Fruit fly (Drosophila melanogaster) whole organism, embryonic: Measurements from ENCODE around the gene Pisd.
A peak's percentile ranks its signal among the peaks of the same experiment; 100 is the strongest.

ENCODE experiments used
- Aef1 ChIP-seq: fragments of 200-800 bp; sonication (Bioruptor generic); IDR thresholded peaks from 3 replicates; pipeline ENCODE4 v1.3.6; 2022; ENCODE audit warnings: missing biosample characterization, missing genetic modification characterization
- Awh ChIP-seq: fragments of 200-800 bp; sonication (Bioruptor generic); IDR thresholded peaks from 2 replicates; pipeline ENCODE4, ENCODE4 v1.3.6; 2022; ENCODE audit warnings: missing biosample characterization, missing genetic modification characterization
- Bteb2 ChIP-seq: fragments of 200-800 bp; sonication (Bioruptor generic); optimal IDR thresholded peaks from 2 replicates; lab custom pipeline; 2016; ENCODE audit warnings: missing biosample characterization, missing genetic modification characterization
- CG12155 ChIP-seq: fragments of 200-800 bp; sonication (Bioruptor generic); optimal IDR thresholded peaks from 3 replicates; lab custom pipeline; 2016; ENCODE audit warnings: missing biosample characterization, missing genetic modification characterization
- CG12769 ChIP-seq: fragments of 200-800 bp; sonication (Bioruptor generic); optimal IDR thresholded peaks from 2 replicates; lab custom pipeline; 2019; ENCODE audit warnings: missing biosample characterization, mild to moderate bottlenecking, missing genetic modification characterization, moderate library complexity
- CG13287 ChIP-seq: fragments of 200-800 bp; sonication (Bioruptor generic); IDR thresholded peaks from 2 replicates; pipeline ENCODE4 v1.3.6; 2022; ENCODE audit warnings: missing biosample characterization, missing genetic modification characterization; ENCODE audit not compliant: partially characterized antibody
- CG17359 ChIP-seq: fragments of 200-800 bp; sonication (Bioruptor generic); optimal IDR thresholded peaks from 3 replicates; lab custom pipeline; 2018; ENCODE audit warnings: missing biosample characterization, mild to moderate bottlenecking, missing genetic modification characterization, moderate library complexity
- CG18262 ChIP-seq: fragments of 200-800 bp; optimal IDR thresholded peaks from 3 replicates; lab custom pipeline; 2019; ENCODE audit warnings: missing biosample characterization, mild to moderate bottlenecking, missing genetic modification characterization, moderate library complexity
- CG18599 ChIP-seq: fragments of 200-800 bp; sonication (Bioruptor generic); optimal IDR thresholded peaks from 3 replicates; lab custom pipeline; 2017; ENCODE audit warnings: missing biosample characterization, missing genetic modification characterization, mild to moderate bottlenecking, moderate library complexity, missing genetic modification reagents
- CG4424 ChIP-seq: fragments of 200-800 bp; sonication (Bioruptor generic); optimal IDR thresholded peaks from 3 replicates; lab custom pipeline; 2016; ENCODE audit warnings: missing biosample characterization, missing genetic modification characterization
- CG5180 ChIP-seq: fragments of 200-800 bp; sonication (Bioruptor generic); optimal IDR thresholded peaks from 3 replicates; lab custom pipeline; 2017; ENCODE audit warnings: missing biosample characterization, missing genetic modification characterization, mild to moderate bottlenecking, moderate library complexity, missing genetic modification reagents
- CG5245 ChIP-seq: fragments of 200-800 bp; sonication (Bioruptor generic); optimal IDR thresholded peaks from 3 replicates; lab custom pipeline; 2016; ENCODE audit warnings: missing biosample characterization, missing genetic modification characterization
- CG7963 ChIP-seq: fragments of 200-800 bp; sonication (Bioruptor generic); IDR thresholded peaks from 3 replicates; pipeline ENCODE4 v1.3.6; 2022; ENCODE audit warnings: missing biosample characterization, missing genetic modification characterization; ENCODE audit not compliant: partially characterized antibody
- CG9437 ChIP-seq: fragments of 200-800 bp; sonication (Bioruptor generic); optimal IDR thresholded peaks from 2 replicates; lab custom pipeline; 2018; ENCODE audit warnings: missing biosample characterization, mild to moderate bottlenecking, missing genetic modification characterization
- CG9817 ChIP-seq: fragments of 200-800 bp; sonication (Bioruptor generic); optimal IDR thresholded peaks from 2 replicates; lab custom pipeline; 2018; ENCODE audit warnings: missing biosample characterization, mild to moderate bottlenecking, missing genetic modification characterization, moderate library complexity
- Dref ChIP-seq: fragments of 200-800 bp; sonication (Bioruptor generic); IDR thresholded peaks from 2 replicates; pipeline ENCODE4 v1.3.6; 2022; ENCODE audit warnings: missing biosample characterization, missing genetic modification characterization
- Eip74EF ChIP-seq, 2 experiments: fragments of 200-800 bp in 1 of 2; fragments of >200 bp in 1 of 2; sonication (Bioruptor generic) in 1 of 2; optimal IDR thresholded peaks; 2 replicates each; lab custom pipeline; 2017 to 2019; ENCODE audit warnings: missing biosample characterization in 2 of 2, missing genetic modification characterization in 2 of 2, mild to moderate bottlenecking in 1 of 2, moderate library complexity in 1 of 2
- Elba2 ChIP-seq: fragments of 200-800 bp; sonication (Bioruptor generic); optimal IDR thresholded peaks from 3 replicates; lab custom pipeline; 2016; ENCODE audit warnings: missing biosample characterization, missing genetic modification characterization
- Myb ChIP-seq: fragments of 200-800 bp; sonication (Bioruptor generic); optimal IDR thresholded peaks from 2 replicates; lab custom pipeline; 2016; ENCODE audit warnings: missing biosample characterization, missing genetic modification characterization
- Neu2 ChIP-seq: fragments of 200-800 bp; sonication (Bioruptor generic); optimal IDR thresholded peaks from 3 replicates; lab custom pipeline; 2016; ENCODE audit warnings: missing biosample characterization, missing genetic modification characterization, borderline replicate concordance
- Nf-YC ChIP-seq: fragments of 200-800 bp; optimal IDR thresholded peaks from 3 replicates; lab custom pipeline; 2019; ENCODE audit warnings: missing biosample characterization, mild to moderate bottlenecking, missing genetic modification characterization, moderate library complexity
- Pdp1 ChIP-seq, 2 experiments: fragments of 200-800 bp; sonication (Bioruptor generic); optimal IDR thresholded peaks; 3 replicates each; lab custom pipeline; 2016; ENCODE audit warnings: missing biosample characterization in 2 of 2, missing genetic modification characterization in 2 of 2, mild to moderate bottlenecking in 1 of 2, moderate library complexity in 1 of 2
- Ravus ChIP-seq: fragments of 200-800 bp; sonication (Bioruptor generic); IDR thresholded peaks from 2 replicates; pipeline ENCODE4 v1.3.6; 2022; ENCODE audit warnings: missing biosample characterization, missing genetic modification characterization
- Spps ChIP-seq: fragments of 200-800 bp; sonication (Bioruptor generic); optimal IDR thresholded peaks from 2 replicates; lab custom pipeline; 2018; ENCODE audit warnings: missing biosample characterization, mild to moderate bottlenecking, missing genetic modification characterization
- Vsx1 ChIP-seq: fragments of 200-800 bp; sonication (Bioruptor generic); optimal IDR thresholded peaks from 2 replicates; lab custom pipeline; 2017; ENCODE audit warnings: missing biosample characterization, mild to moderate bottlenecking, missing genetic modification characterization, missing genetic modification reagents
- Xbp1 ChIP-seq: fragments of 200-800 bp; sonication (Bioruptor generic); optimal IDR thresholded peaks from 3 replicates; lab custom pipeline; 2016; ENCODE audit warnings: missing biosample characterization, mild to moderate bottlenecking, missing genetic modification characterization
- ase ChIP-seq: fragments of 200-800 bp; sonication (Bioruptor generic); IDR thresholded peaks from 3 replicates; pipeline ENCODE4 v1.3.6; 2022; ENCODE audit warnings: missing biosample characterization, missing genetic modification characterization
- ato ChIP-seq: fragments of 200-800 bp; sonication (Bioruptor generic); IDR thresholded peaks from 2 replicates; pipeline ENCODE4 v1.3.6; 2022; ENCODE audit warnings: missing biosample characterization, missing genetic modification characterization; ENCODE audit not compliant: partially characterized antibody
- bowl ChIP-seq: fragments of 200-800 bp; sonication (Bioruptor generic); IDR thresholded peaks from 2 replicates; pipeline ENCODE4 v1.3.6; 2022; ENCODE audit warnings: missing biosample characterization, missing genetic modification characterization
- dan ChIP-seq: fragments of 200-800 bp; sonication (Bioruptor generic); IDR thresholded peaks from 2 replicates; pipeline ENCODE4 v1.3.6; 2022; ENCODE audit warnings: missing biosample characterization, missing genetic modification characterization
- disco-r ChIP-seq: fragments of 200-800 bp; sonication (Bioruptor generic); optimal IDR thresholded peaks from 2 replicates; lab custom pipeline; 2016; ENCODE audit warnings: missing biosample characterization, missing genetic modification characterization
- dmrt99B ChIP-seq: fragments of 200-800 bp; sonication (Bioruptor generic); optimal IDR thresholded peaks from 2 replicates; lab custom pipeline; 2018; ENCODE audit warnings: missing biosample characterization, mild to moderate bottlenecking, missing genetic modification characterization, moderate library complexity
- fu2 ChIP-seq: fragments of 200-800 bp; sonication (Bioruptor generic); optimal IDR thresholded peaks from 2 replicates; lab custom pipeline; 2016; ENCODE audit warnings: missing biosample characterization, missing genetic modification characterization
- grn ChIP-seq: fragments of 200-800 bp; sonication (Bioruptor generic); optimal IDR thresholded peaks from 3 replicates; lab custom pipeline; 2017; ENCODE audit warnings: missing biosample characterization, missing genetic modification characterization
- gsb-n ChIP-seq: fragments of 200-800 bp; sonication (Bioruptor generic); optimal IDR thresholded peaks from 3 replicates; lab custom pipeline; 2018; ENCODE audit warnings: missing biosample characterization, mild to moderate bottlenecking, missing genetic modification characterization
- inv ChIP-seq: fragments of 200-800 bp; sonication (Bioruptor generic); IDR thresholded peaks from 2 replicates; pipeline ENCODE4 v1.3.6; 2022; ENCODE audit warnings: missing biosample characterization, missing genetic modification characterization; ENCODE audit not compliant: partially characterized antibody
- klu ChIP-seq: fragments of 200-800 bp; sonication (Bioruptor generic); IDR thresholded peaks from 2 replicates; pipeline ENCODE4 v1.3.6; 2022; ENCODE audit warnings: missing biosample characterization, missing genetic modification characterization
- kni ChIP-seq: fragments of 200-800 bp; sonication (Bioruptor generic); optimal IDR thresholded peaks from 3 replicates; lab custom pipeline; 2017; ENCODE audit warnings: mild to moderate bottlenecking, missing biosample characterization, missing genetic modification reagents, missing genetic modification characterization
- lola ChIP-seq, 3 experiments: fragments of >200 bp in 2 of 3; fragments of 200-800 bp in 1 of 3; sonication (Bioruptor generic) in 1 of 3; optimal IDR thresholded peaks; 2 replicates each; lab custom pipeline; 2017 to 2019; ENCODE audit warnings: missing biosample characterization in 3 of 3, missing genetic modification characterization in 3 of 3, mild to moderate bottlenecking in 1 of 3, moderate library complexity in 1 of 3
- mirr ChIP-seq: fragments of 200-800 bp; sonication (Bioruptor generic); optimal IDR thresholded peaks from 3 replicates; lab custom pipeline; 2018; ENCODE audit warnings: missing biosample characterization, mild to moderate bottlenecking, missing genetic modification characterization
- nau ChIP-seq: fragments of 200-800 bp; sonication (Bioruptor generic); optimal IDR thresholded peaks from 3 replicates; lab custom pipeline; 2017; ENCODE audit warnings: missing biosample characterization, mild to moderate bottlenecking, missing genetic modification characterization, missing genetic modification reagents
- nerfin-2 ChIP-seq: fragments of 200-800 bp; sonication (Bioruptor generic); IDR thresholded peaks from 2 replicates; pipeline ENCODE4 v1.3.6; 2022; ENCODE audit warnings: missing biosample characterization, missing genetic modification characterization; ENCODE audit not compliant: partially characterized antibody
- sc ChIP-seq, 3 experiments: fragments of >200 bp in 2 of 3; fragments of 200-800 bp in 1 of 3; sonication (Bioruptor generic) in 1 of 3; optimal IDR thresholded peaks; 2 replicates in 2 of 3; 3 replicates in 1 of 3; lab custom pipeline; 2017; ENCODE audit warnings: mild to moderate bottlenecking in 1 of 3, missing biosample characterization in 1 of 3, missing genetic modification characterization in 1 of 3, missing genetic modification reagents in 1 of 3
- sens-2 ChIP-seq: fragments of 200-800 bp; sonication (Bioruptor generic); IDR thresholded peaks from 2 replicates; pipeline ENCODE4 v1.3.6; 2022; ENCODE audit warnings: missing biosample characterization, missing genetic modification characterization
- stwl ChIP-seq: fragments of 200-800 bp; sonication (Bioruptor generic); optimal IDR thresholded peaks from 3 replicates; lab custom pipeline; 2018; ENCODE audit warnings: missing biosample characterization, mild to moderate bottlenecking, missing genetic modification characterization, moderate library complexity
- tap ChIP-seq: fragments of 200-800 bp; optimal IDR thresholded peaks from 3 replicates; lab custom pipeline; 2019; ENCODE audit warnings: missing biosample characterization, mild to moderate bottlenecking, missing genetic modification characterization, moderate library complexity
- trem ChIP-seq: fragments of 200-800 bp; optimal IDR thresholded peaks from 3 replicates; lab custom pipeline; 2019; ENCODE audit warnings: missing biosample characterization, mild to moderate bottlenecking, missing genetic modification characterization, moderate library complexity

The Pisd gene

DNA sequence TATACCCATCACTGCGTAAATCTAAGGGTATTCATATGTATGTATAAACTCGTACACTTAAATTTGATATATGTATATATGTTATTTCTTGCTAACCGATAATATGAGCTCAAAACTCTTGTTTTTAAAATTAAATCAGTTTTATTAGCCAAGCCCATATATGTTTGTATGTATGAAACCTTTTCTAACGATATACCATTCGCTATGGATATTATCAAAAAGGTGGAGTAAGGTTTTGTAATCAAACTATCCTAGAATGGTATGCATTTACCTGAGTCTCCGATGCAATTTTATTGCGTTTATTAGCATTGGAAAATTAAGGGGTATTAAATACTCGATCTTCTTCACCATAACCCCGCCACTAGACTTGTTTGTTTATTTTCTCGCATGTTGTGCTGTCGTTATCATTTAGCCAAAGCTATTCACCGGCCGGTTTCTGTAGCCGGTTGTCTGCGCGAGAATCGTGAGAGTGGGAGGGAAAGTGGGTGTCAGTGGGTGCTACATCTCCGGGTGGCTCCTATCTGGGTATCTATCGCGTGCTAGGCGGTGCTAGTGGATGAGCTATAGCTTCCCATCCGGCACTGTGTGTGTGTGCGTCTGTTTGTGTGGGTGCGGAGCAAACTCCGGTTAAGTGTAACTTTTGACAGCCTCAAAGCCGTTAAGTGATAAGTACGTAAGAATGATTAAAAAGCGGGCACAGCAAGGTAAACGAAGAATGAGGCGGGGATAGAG lies 42.6 kb upstream of the Pisd start (continued):
- TF ChIP-seq nau (GFP tag; lab: Kevin White, UChicago) (no peak), CG7963 (no peak), Aef1 (no peak), CG5245 (no peak), kni (GFP tag; lab: Kevin White, UChicago) (no peak), grn (GFP tag; lab: Kevin White, UChicago) (peak; percentile 31), CG18599 (GFP tag; lab: Kevin White, UChicago) (peak; percentile 9), Elba2 (no peak), Vsx1 (no peak), Spps (tag; lab: Kevin White, UChicago) (no peak), ase (GFP tag; lab: Robert Waterston, UW) (no peak), disco-r (GFP tag; lab: Kevin White, UChicago) (no peak), mirr (peak; percentile 39), tap (tag; lab: Kevin White, UChicago) (no peak), Awh (GFP tag; lab: Robert Waterston, UW) (peak; percentile 19; the same call in 1 of the 2 replicates), Pdp1 (GFP tag; optimal IDR thresholded peaks at IDR 0.05; lab: Kevin White, UChicago) (peak in 1 of 2 experiments; percentile 30), gsb-n (tag; lab: Kevin White, UChicago) (no peak), CG12769 (tag; lab: Kevin White, UChicago) (peak; percentile 67), nerfin-2 (GFP tag; lab: Robert Waterston, UW) (0 out of 2 replicates have a peak, but pooled peaks have one; percentile 11), CG12155 (no peak), lola (GFP tag; optimal IDR thresholded peaks at IDR 0.05; lab: Kevin White, UChicago) (peak in 1 of 3 experiments; percentile 22), CG9437 (GFP tag; lab: Kevin White, UChicago) (peak; percentile 33), Dref (GFP tag; lab: Robert Waterston, UW) (no peak), inv (GFP tag; lab: Robert Waterston, UW) (no peak), CG18262 (tag; lab: Kevin White, UChicago) (peak; percentile 60), Nf-YC (tag; lab: Kevin White, UChicago) (no peak), Bteb2 (GFP tag; lab: Kevin White, UChicago) (no peak), Xbp1 (peak; percentile 16), klu (no peak), CG5180 (GFP tag; lab: Kevin White, UChicago) (peak; percentile 5), Myb (no peak), CG17359 (no peak), ato (GFP tag; lab: Robert Waterston, UW) (no peak), dmrt99B (tag; lab: Kevin White, UChicago) (peak; percentile 61), Neu2 (GFP tag; lab: Kevin White, UChicago) (no peak), bowl (GFP tag; lab: Robert Waterston, UW) (0 out of 2 replicates have a peak, but pooled peaks have one; percentile 17), fu2 (GFP tag; lab: Kevin White, UChicago) (no peak), trem (tag; lab: Kevin White, UChicago) (no peak), CG9817 (no peak), CG13287 (no peak), stwl (no peak), CG4424 (GFP tag; lab: Kevin White, UChicago) (peak; percentile 46), sc (optimal IDR thresholded peaks at IDR 0.05; lab: Kevin White, UChicago) (no peak), sc (GFP tag; optimal IDR thresholded peaks at IDR 0.05; lab: Kevin White, UChicago) (no peak), Eip74EF (GFP tag; optimal IDR thresholded peaks at IDR 0.05; lab: Kevin White, UChicago) (no peak), dan (no peak), Ravus (GFP tag; lab: Robert Waterston, UW) (no peak), sens-2 (GFP tag; lab: Robert Waterston, UW) (no peak)
